Worm (Caenorhabditis elegans): ENCODE data around the gene gldi-6.

DNA sequence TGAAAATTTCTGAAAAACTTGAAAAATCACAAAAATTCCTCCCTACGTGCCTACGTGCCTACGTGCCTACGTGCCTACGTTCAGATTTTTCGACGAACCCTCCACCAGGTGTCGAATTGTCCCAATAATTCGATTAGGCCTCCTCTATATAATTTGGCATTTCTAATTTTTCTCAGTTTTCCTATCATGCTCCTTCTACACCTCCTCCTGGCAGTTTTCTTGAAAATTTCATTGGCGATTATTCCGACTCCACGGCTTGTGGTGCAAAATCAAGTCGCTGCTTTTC lies 6.2 kb upstream of the gldi-6 start, which contains the start of gene C16C8.17:
- TF ChIP-seq D2030.7 (GFP tag; IDR thresholded peaks at IDR 0.05): no peak
- no peak for TF ChIP-seq unc-62 (GFP tag; optimal IDR thresholded peaks at IDR 0.05)
- TF ChIP-seq ama-1 (optimal IDR thresholded peaks at IDR 0.05): no peak
- TF ChIP-seq ama-1 (GFP tag; optimal IDR thresholded peaks at IDR 0.05): no peak
